Fruit fly (Drosophila melanogaster) whole organism, prepupa: ENCODE results near the gene CG6729.

Experiments used
- Blimp-1 ChIP-seq: fragments of 200-800 bp; sonication (Bioruptor generic); optimal IDR thresholded peaks from 3 replicates; lab custom pipeline; 2017; ENCODE audit warnings: missing biosample characterization, missing genetic modification characterization, mild to moderate bottlenecking, moderate library complexity, missing genetic modification reagents
- CG10631 ChIP-seq: fragments of 200-800 bp; sonication (Bioruptor generic); optimal IDR thresholded peaks from 2 replicates; lab custom pipeline; 2016; ENCODE audit warnings: missing biosample characterization, missing genetic modification characterization
- CG10669 ChIP-seq: fragments of 200-800 bp; sonication (Bioruptor generic); optimal IDR thresholded peaks from 3 replicates; lab custom pipeline; 2018; ENCODE audit warnings: missing biosample characterization, mild to moderate bottlenecking, missing genetic modification characterization, moderate library complexity
- CG11294 ChIP-seq: fragments of 200-800 bp; sonication (Bioruptor generic); IDR thresholded peaks from 2 replicates; pipeline ENCODE4 v1.3.6; 2022; ENCODE audit warnings: missing biosample characterization, missing genetic modification characterization
- CG11762 ChIP-seq: fragments of 200-800 bp; sonication (Bioruptor generic); optimal IDR thresholded peaks from 3 replicates; lab custom pipeline; 2016; ENCODE audit warnings: missing biosample characterization, missing genetic modification characterization; ENCODE audit not compliant: insufficient read depth
- CG15336 ChIP-seq: fragments of 200-800 bp; sonication (Bioruptor generic); IDR thresholded peaks from 2 replicates; pipeline ENCODE4 v1.3.6; 2022; ENCODE audit warnings: missing biosample characterization, missing genetic modification characterization
- CG31627 ChIP-seq: fragments of 200-800 bp; sonication (Bioruptor generic); optimal IDR thresholded peaks from 3 replicates; lab custom pipeline; 2016; ENCODE audit warnings: missing biosample characterization, missing genetic modification characterization
- CG32006 ChIP-seq: fragments of 200-800 bp; sonication (Bioruptor generic); optimal IDR thresholded peaks from 3 replicates; lab custom pipeline; 2017; ENCODE audit warnings: missing biosample characterization, mild to moderate bottlenecking, missing genetic modification characterization
- CG3919 ChIP-seq: fragments of 200-800 bp; sonication (Bioruptor generic); optimal IDR thresholded peaks from 3 replicates; lab custom pipeline; 2016; ENCODE audit warnings: missing biosample characterization, missing genetic modification characterization
- CG4318 ChIP-seq: fragments of 200-800 bp; sonication (Bioruptor generic); optimal IDR thresholded peaks from 3 replicates; lab custom pipeline; 2017; ENCODE audit warnings: missing biosample characterization, mild to moderate bottlenecking, missing genetic modification characterization
- CG6163 ChIP-seq: fragments of 200-800 bp; sonication (Bioruptor generic); IDR thresholded peaks from 3 replicates; pipeline ENCODE4 v1.3.6; 2022; ENCODE audit warnings: missing biosample characterization, missing genetic modification characterization
- CG6276 ChIP-seq: fragments of 200-800 bp; sonication (Bioruptor generic); optimal IDR thresholded peaks from 2 replicates; lab custom pipeline; 2017; ENCODE audit warnings: missing biosample characterization, mild to moderate bottlenecking, missing genetic modification characterization
- CG6854 ChIP-seq: fragments of 200-800 bp; sonication (Bioruptor generic); optimal IDR thresholded peaks from 2 replicates; lab custom pipeline; 2017; ENCODE audit warnings: missing biosample characterization, mild to moderate bottlenecking, missing genetic modification characterization
- CG7368 ChIP-seq: fragments of 200-800 bp; sonication (Bioruptor generic); optimal IDR thresholded peaks from 3 replicates; lab custom pipeline; 2016; ENCODE audit warnings: missing biosample characterization, missing genetic modification characterization
- CG8319 ChIP-seq: fragments of 200-800 bp; sonication (Bioruptor generic); optimal IDR thresholded peaks from 3 replicates; lab custom pipeline; 2016; ENCODE audit warnings: missing biosample characterization, missing genetic modification characterization
- CG8632 ChIP-seq: fragments of 200-800 bp; sonication (Bioruptor generic); optimal IDR thresholded peaks from 3 replicates; lab custom pipeline; 2016; ENCODE audit warnings: missing biosample characterization, missing genetic modification characterization
- CG9139 ChIP-seq: fragments of 200-800 bp; sonication (Bioruptor generic); optimal IDR thresholded peaks from 3 replicates; lab custom pipeline; 2017; ENCODE audit warnings: missing biosample characterization, mild to moderate bottlenecking, missing genetic modification characterization
- Eip75B ChIP-seq: fragments of 200-800 bp; sonication (Bioruptor generic); optimal IDR thresholded peaks from 3 replicates; lab custom pipeline; 2016; ENCODE audit warnings: missing biosample characterization, missing genetic modification characterization
- Eip78C ChIP-seq: fragments of 200-800 bp; sonication (Bioruptor generic); peaks from one replicate; lab custom pipeline; 2016; ENCODE audit warnings: missing biosample characterization, missing genetic modification characterization
- Eip93F ChIP-seq: fragments of 200-800 bp; sonication (Bioruptor generic); optimal IDR thresholded peaks from 2 replicates; lab custom pipeline; 2016; ENCODE audit warnings: missing biosample characterization, mild to moderate bottlenecking, missing genetic modification characterization
- Ets96B ChIP-seq: fragments of 200-800 bp; optimal IDR thresholded peaks from 2 replicates; lab custom pipeline; 2019; ENCODE audit warnings: missing biosample characterization, mild to moderate bottlenecking, missing genetic modification characterization, moderate library complexity
- Gug ChIP-seq: fragments of 200-800 bp; sonication (Bioruptor generic); IDR thresholded peaks from 2 replicates; pipeline ENCODE4 v1.3.6; 2022; ENCODE audit warnings: missing biosample characterization, missing genetic modification characterization
- Hr38 ChIP-seq: sonication (Bioruptor generic); optimal IDR thresholded peaks from 2 replicates; lab custom pipeline; 2016; ENCODE audit warnings: missing biosample characterization, missing genetic modification characterization
- Hr4 ChIP-seq: fragments of 200-800 bp; sonication (Bioruptor generic); optimal IDR thresholded peaks from 3 replicates; lab custom pipeline; 2016; ENCODE audit warnings: missing biosample characterization, missing genetic modification characterization
- Lpt ChIP-seq: fragments of 200-800 bp; sonication (Bioruptor generic); optimal IDR thresholded peaks from 3 replicates; lab custom pipeline; 2016; ENCODE audit warnings: missing biosample characterization, missing genetic modification characterization
- Met ChIP-seq: fragments of 200-800 bp; sonication (Bioruptor generic); optimal IDR thresholded peaks from 3 replicates; lab custom pipeline; 2016; ENCODE audit warnings: missing biosample characterization, missing genetic modification characterization
- Smox ChIP-seq: fragments of 200-800 bp; sonication (Bioruptor generic); optimal IDR thresholded peaks from 3 replicates; lab custom pipeline; 2016; ENCODE audit warnings: missing biosample characterization, missing genetic modification characterization
- Sox14 ChIP-seq: fragments of 200-800 bp; sonication (Bioruptor generic); optimal IDR thresholded peaks from 3 replicates; lab custom pipeline; 2016; ENCODE audit warnings: missing biosample characterization, missing genetic modification characterization
- Sox15 ChIP-seq: fragments of 200-800 bp; sonication (Bioruptor generic); optimal IDR thresholded peaks from 3 replicates; lab custom pipeline; 2016; ENCODE audit warnings: missing biosample characterization, missing genetic modification characterization
- achi ChIP-seq: fragments of 200-800 bp; sonication (Bioruptor generic); optimal IDR thresholded peaks from 3 replicates; lab custom pipeline; 2016; ENCODE audit warnings: missing biosample characterization, missing genetic modification characterization
- cyc ChIP-seq: fragments of 200-800 bp; sonication (Bioruptor generic); optimal IDR thresholded peaks from 3 replicates; lab custom pipeline; 2016; ENCODE audit warnings: missing biosample characterization, missing genetic modification characterization
- dac ChIP-seq: fragments of 200-800 bp; sonication (Bioruptor generic); optimal IDR thresholded peaks from 2 replicates; lab custom pipeline; 2017; ENCODE audit warnings: missing biosample characterization, mild to moderate bottlenecking, missing genetic modification characterization
- dsx ChIP-seq: fragments of 200-800 bp; optimal IDR thresholded peaks from 3 replicates; lab custom pipeline; 2019; ENCODE audit warnings: missing biosample characterization, mild to moderate bottlenecking, missing genetic modification characterization, moderate library complexity; ENCODE audit not compliant: poor library complexity, severe bottlenecking
- eg ChIP-seq: fragments of 200-800 bp; sonication (Bioruptor generic); IDR thresholded peaks from 3 replicates; pipeline ENCODE4 v1.3.6; 2022; ENCODE audit warnings: missing biosample characterization, missing genetic modification characterization
- esn ChIP-seq: fragments of 200-800 bp; sonication (Bioruptor generic); optimal IDR thresholded peaks from 2 replicates; lab custom pipeline; 2016; ENCODE audit warnings: missing biosample characterization, mild to moderate bottlenecking, missing genetic modification characterization, moderate library complexity
- fd59A ChIP-seq: fragments of 200-800 bp; sonication (Bioruptor generic); optimal IDR thresholded peaks from 2 replicates; lab custom pipeline; 2017; ENCODE audit warnings: missing biosample characterization, mild to moderate bottlenecking, missing genetic modification characterization, missing genetic modification reagents
- lz ChIP-seq: fragments of 200-800 bp; sonication (Bioruptor generic); optimal IDR thresholded peaks from 3 replicates; lab custom pipeline; 2016; ENCODE audit warnings: missing biosample characterization, missing genetic modification characterization
- net ChIP-seq: fragments of 200-800 bp; sonication (Bioruptor generic); optimal IDR thresholded peaks from 3 replicates; lab custom pipeline; 2016; ENCODE audit warnings: missing biosample characterization, missing genetic modification characterization
- pdm3 ChIP-seq: fragments of 200-800 bp; sonication (Bioruptor generic); optimal IDR thresholded peaks from 3 replicates; lab custom pipeline; 2016; ENCODE audit warnings: missing biosample characterization, missing genetic modification characterization
- ss ChIP-seq, 2 experiments: fragments of 200-800 bp; sonication (Bioruptor generic); optimal IDR thresholded peaks; 2 replicates in 1 of 2; 3 replicates in 1 of 2; lab custom pipeline; 2017 to 2018; ENCODE audit warnings: mild to moderate bottlenecking in 2 of 2, missing biosample characterization in 2 of 2, missing genetic modification characterization in 2 of 2, moderate library complexity in 1 of 2
- svp ChIP-seq: fragments of 200-800 bp; sonication (Bioruptor generic); peaks from one replicate; lab custom pipeline; 2016; ENCODE audit warnings: missing biosample characterization, missing genetic modification characterization
- topi ChIP-seq: fragments of 200-800 bp; sonication (Bioruptor generic); optimal IDR thresholded peaks from 3 replicates; lab custom pipeline; 2016; ENCODE audit warnings: missing biosample characterization, missing genetic modification characterization
- vri ChIP-seq: fragments of 200-800 bp; sonication (Bioruptor generic); optimal IDR thresholded peaks from 3 replicates; lab custom pipeline; 2016; ENCODE audit warnings: missing biosample characterization, mild to moderate bottlenecking, missing genetic modification characterization

The CG6729 gene

DNA sequence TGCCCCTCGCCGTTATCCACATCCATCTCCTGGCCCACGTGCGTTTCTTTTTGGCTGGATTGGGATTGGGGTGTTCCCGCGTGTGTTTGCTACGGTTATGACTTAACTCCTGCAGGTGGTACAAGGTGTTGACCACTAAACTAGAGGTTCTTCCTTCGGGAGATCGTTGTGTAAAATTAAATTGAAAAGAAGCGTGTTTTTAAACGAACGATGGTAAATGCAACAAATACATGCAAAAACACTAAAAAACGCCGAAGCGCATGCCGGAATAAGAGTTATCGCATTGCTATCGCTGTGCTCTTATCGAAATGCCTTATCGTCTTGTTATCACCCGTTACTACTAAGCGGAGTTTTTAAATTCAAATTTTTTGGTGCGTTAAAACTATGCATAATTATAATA is 26.0 kb upstream of the CG6729 start, which contains the start of gene CG6724:
Gene CG6724 (minus strand): TSS at position 245 of the 400 bp plus-strand sequence.
- TF ChIP-seq CG15336 (GFP tag; lab: Robert Waterston, UW) (no peak), CG9139 (GFP tag; lab: Kevin White, UChicago) (no peak), CG11762 (GFP tag; lab: Kevin White, UChicago) (no peak), CG11294 (GFP tag; lab: Robert Waterston, UW) (no peak), dac (GFP tag; lab: Kevin White, UChicago) (no peak), Ets96B (tag; lab: Kevin White, UChicago) (no peak), Gug (no peak), lz (GFP tag; lab: Kevin White, UChicago) (no peak), Sox15 (GFP tag; lab: Kevin White, UChicago) (no peak), CG6276 (GFP tag; lab: Kevin White, UChicago) (no peak), Hr4 (GFP tag; lab: Kevin White, UChicago) (no peak), net (GFP tag; lab: Kevin White, UChicago) (no peak)

DNA sequence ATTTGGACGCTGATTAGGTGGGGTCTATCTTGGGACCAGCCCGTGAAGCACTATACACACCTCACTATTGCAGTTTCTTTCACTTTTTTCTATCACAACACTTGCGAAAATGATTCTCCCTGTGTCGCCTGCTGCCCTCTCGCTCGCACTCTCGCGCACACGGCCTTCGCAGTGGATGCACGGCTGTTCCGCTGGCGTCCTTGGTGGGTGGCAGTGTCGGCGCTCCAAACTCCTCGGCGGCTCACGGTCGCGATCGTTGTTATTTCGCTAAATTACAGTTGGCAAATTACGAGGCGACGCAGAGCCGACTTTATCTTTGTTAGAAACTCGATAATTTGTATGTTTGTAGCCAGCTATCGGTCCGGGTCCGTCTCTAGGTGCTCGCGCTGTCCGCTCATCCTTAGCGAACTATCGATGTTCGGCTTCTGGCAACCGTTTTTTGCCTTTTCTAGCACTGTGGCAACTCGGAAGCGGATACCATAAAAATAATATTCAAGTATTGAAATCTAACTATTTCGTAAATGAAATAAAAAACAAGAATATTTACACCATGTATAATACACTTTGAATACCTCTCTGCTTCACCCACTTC is 24.0 kb upstream of the CG6729 start, which contains the start of gene Ubc2:
Gene Ubc2 (minus strand): TSS at position 410 of the 592 bp plus-strand sequence.
- TF ChIP-seq lz (GFP tag; lab: Kevin White, UChicago) (peak; percentile 30), Smox (GFP tag; lab: Kevin White, UChicago) (no peak), Eip78C (GFP tag; lab: Kevin White, UChicago) (peak; percentile 72), topi (GFP tag; lab: Kevin White, UChicago) (peak; percentile 19), fd59A (GFP tag; lab: Kevin White, UChicago) (no peak), esn (peak; percentile 28), CG6163 (GFP tag; lab: Robert Waterston, UW) (no peak), pdm3 (peak; percentile 33), Sox14 (GFP tag; lab: Kevin White, UChicago) (peak; percentile 73), dsx (GFP tag; lab: Kevin White, UChicago) (peak; percentile 7), CG31627 (GFP tag; lab: Kevin White, UChicago) (peak; percentile 23), cyc (GFP tag; lab: Kevin White, UChicago) (peak; percentile 15)

DNA sequence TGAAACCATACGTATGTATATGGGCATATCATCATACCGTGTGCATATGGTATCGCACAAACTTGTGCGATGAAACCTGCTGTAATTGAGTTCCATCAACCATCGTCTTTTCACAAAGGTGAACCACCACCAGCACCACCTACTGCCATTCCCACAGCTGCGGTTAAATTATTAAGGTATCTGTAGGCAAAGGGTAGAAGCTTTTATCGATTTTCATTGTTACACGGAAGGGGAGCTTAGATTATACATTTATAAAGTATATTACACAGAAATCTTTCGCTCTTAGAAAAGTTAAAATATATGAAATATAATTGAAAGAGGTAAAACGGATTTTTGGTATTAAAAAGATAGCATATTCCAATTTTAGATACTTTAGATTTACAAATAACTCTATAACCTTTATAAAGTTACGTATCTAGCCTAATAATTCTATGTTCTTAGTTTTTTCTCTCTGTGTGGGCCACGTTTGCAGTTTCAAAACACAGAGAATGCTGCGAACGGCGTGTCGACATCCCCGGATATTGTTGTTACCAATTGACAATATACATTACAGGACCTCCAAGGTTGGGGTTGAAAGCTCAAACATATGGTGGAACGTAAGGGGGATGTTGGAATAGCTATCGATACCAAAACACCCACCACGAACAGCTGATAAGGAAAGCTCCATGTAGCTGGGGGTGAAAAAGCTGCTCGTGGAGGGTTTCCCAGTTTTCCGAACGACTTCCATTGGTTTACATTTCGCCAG is 16.9 kb upstream of the CG6729 start, which contains the start of gene CG6495:
Gene CG6495 (plus strand): TSS at position 695 of the 745 bp plus-strand sequence.
- TF ChIP-seq ss (GFP tag; optimal IDR thresholded peaks at IDR 0.05; lab: Kevin White, UChicago) (peak in 1 of 2 experiments; percentile 8), Met (GFP tag; lab: Kevin White, UChicago) (peak; percentile 29), CG8632 (GFP tag; lab: Kevin White, UChicago) (peak; percentile 3), CG8319 (GFP tag; lab: Kevin White, UChicago) (no peak), fd59A (GFP tag; lab: Kevin White, UChicago) (no peak), CG6854 (GFP tag; lab: Kevin White, UChicago) (no peak), CG10631 (no peak), topi (GFP tag; lab: Kevin White, UChicago) (peak; percentile 14), Blimp-1 (GFP tag; lab: Kevin White, UChicago) (no peak), CG6163 (GFP tag; lab: Robert Waterston, UW) (no peak; the same call in 2 of the 3 replicates), achi (GFP tag; lab: Kevin White, UChicago) (no peak), Eip75B (GFP tag; lab: Kevin White, UChicago) (peak; percentile 33), CG15336 (GFP tag; lab: Robert Waterston, UW) (no peak), Hr4 (GFP tag; lab: Kevin White, UChicago) (peak; percentile 27), CG7368 (no peak), Eip78C (GFP tag; lab: Kevin White, UChicago) (peak; percentile 84), Lpt (GFP tag; lab: Kevin White, UChicago) (no peak), net (GFP tag; lab: Kevin White, UChicago) (peak; percentile 10), cyc (GFP tag; lab: Kevin White, UChicago) (no peak), Sox14 (GFP tag; lab: Kevin White, UChicago) (no peak), CG32006 (GFP tag; lab: Kevin White, UChicago) (peak; percentile 39), vri (GFP tag; lab: Kevin White, UChicago) (no peak), CG4318 (GFP tag; lab: Kevin White, UChicago) (no peak), eg (no peak), CG3919 (GFP tag; lab: Kevin White, UChicago) (peak; percentile 28), Ets96B (tag; lab: Kevin White, UChicago) (peak; percentile 46), Hr38 (GFP tag; lab: Kevin White, UChicago) (no peak), CG10669 (GFP tag; lab: Kevin White, UChicago) (no peak), dsx (GFP tag; lab: Kevin White, UChicago) (peak; percentile 29), svp (GFP tag; lab: Kevin White, UChicago) (no peak), CG6276 (GFP tag; lab: Kevin White, UChicago) (no peak), Eip93F (GFP tag; lab: Kevin White, UChicago) (no peak), esn (peak; percentile 50), CG9139 (GFP tag; lab: Kevin White, UChicago) (no peak)
